Fruit fly (Drosophila melanogaster) whole organism, embryonic: ENCODE data around the gene Pgd.

Experiments used
- BEAF-32 ChIP-seq: fragments of 200-800 bp; sonication (Bioruptor generic); optimal IDR thresholded peaks from 3 replicates; lab custom pipeline; 2017; ENCODE audit warnings: missing biosample characterization, missing genetic modification characterization, mild to moderate bottlenecking, moderate library complexity, missing genetic modification reagents
- Blimp-1 ChIP-seq: fragments of 200-800 bp; sonication (Bioruptor generic); optimal IDR thresholded peaks from 3 replicates; lab custom pipeline; 2018; ENCODE audit warnings: missing biosample characterization, missing genetic modification characterization, mild to moderate bottlenecking, moderate library complexity, missing genetic modification reagents
- BtbVII ChIP-seq: fragments of 200-800 bp; sonication (Bioruptor generic); optimal IDR thresholded peaks from 3 replicates; lab custom pipeline; 2017; ENCODE audit warnings: missing biosample characterization, mild to moderate bottlenecking, missing genetic modification characterization
- CG11504 ChIP-seq: fragments of 200-800 bp; sonication (Bioruptor generic); optimal IDR thresholded peaks from 3 replicates; lab custom pipeline; 2019; ENCODE audit warnings: missing biosample characterization, mild to moderate bottlenecking, missing genetic modification characterization, moderate library complexity
- CG11723 ChIP-seq: fragments of 200-800 bp; sonication (Bioruptor generic); optimal IDR thresholded peaks from 2 replicates; lab custom pipeline; 2017; ENCODE audit warnings: missing biosample characterization, mild to moderate bottlenecking, missing genetic modification characterization
- CG12236 ChIP-seq: fragments of 200-800 bp; sonication (Bioruptor generic); optimal IDR thresholded peaks from 2 replicates; lab custom pipeline; 2016; ENCODE audit warnings: missing biosample characterization, missing genetic modification characterization
- CG12659 ChIP-seq: fragments of 200-800 bp; sonication (Bioruptor generic); optimal IDR thresholded peaks from 3 replicates; lab custom pipeline; 2017; ENCODE audit warnings: mild to moderate bottlenecking, missing biosample characterization, missing genetic modification reagents, missing genetic modification characterization
- CG13894 ChIP-seq: fragments of 200-800 bp; sonication (Bioruptor generic); optimal IDR thresholded peaks from 3 replicates; lab custom pipeline; 2018; ENCODE audit warnings: missing biosample characterization, mild to moderate bottlenecking, missing genetic modification characterization, moderate library complexity
- CG14667 ChIP-seq: fragments of 200-800 bp; sonication (Bioruptor generic); IDR thresholded peaks from 2 replicates; pipeline ENCODE4 v1.3.6; 2022; ENCODE audit warnings: missing biosample characterization, missing genetic modification characterization
- CG16779 ChIP-seq: fragments of 200-800 bp; sonication (Bioruptor generic); IDR thresholded peaks from 2 replicates; pipeline ENCODE4 v1.3.6; 2022; ENCODE audit warnings: missing biosample characterization, missing genetic modification characterization
- CG2202 ChIP-seq: fragments of 200-800 bp; sonication (Bioruptor generic); optimal IDR thresholded peaks from 2 replicates; lab custom pipeline; 2018; ENCODE audit warnings: missing biosample characterization, mild to moderate bottlenecking, missing genetic modification characterization
- CG6175 ChIP-seq: fragments of 200-800 bp; sonication (Bioruptor generic); IDR thresholded peaks from 3 replicates; pipeline ENCODE4 v1.3.6; 2022; ENCODE audit warnings: missing biosample characterization, missing genetic modification characterization
- CG6813 ChIP-seq: fragments of 200-800 bp; sonication (Bioruptor generic); optimal IDR thresholded peaks from 2 replicates; lab custom pipeline; 2017; ENCODE audit warnings: missing biosample characterization, missing genetic modification characterization, mild to moderate bottlenecking, moderate library complexity, missing genetic modification reagents
- CG8478 ChIP-seq: fragments of >200 bp; optimal IDR thresholded peaks from 2 replicates; lab custom pipeline; 2018
- CG8924 ChIP-seq: fragments of 200-800 bp; optimal IDR thresholded peaks from 3 replicates; lab custom pipeline; 2019; ENCODE audit warnings: missing biosample characterization, mild to moderate bottlenecking, missing genetic modification characterization, moderate library complexity
- CG9797 ChIP-seq: fragments of 200-800 bp; sonication (Bioruptor generic); optimal IDR thresholded peaks from 3 replicates; lab custom pipeline; 2018; ENCODE audit warnings: missing biosample characterization, mild to moderate bottlenecking, missing genetic modification characterization
- CG9932 ChIP-seq: fragments of 200-800 bp; sonication (Bioruptor generic); IDR thresholded peaks from 2 replicates; pipeline ENCODE4 v1.3.6; 2022; ENCODE audit warnings: missing biosample characterization, missing genetic modification characterization
- Chrac-16 ChIP-seq: fragments of 200-800 bp; sonication (Bioruptor generic); optimal IDR thresholded peaks from 3 replicates; lab custom pipeline; 2016; ENCODE audit warnings: missing biosample characterization, missing genetic modification characterization
- Dbx ChIP-seq: fragments of 200-800 bp; sonication (Bioruptor generic); IDR thresholded peaks from 3 replicates; pipeline ENCODE4 v1.3.6; 2022; ENCODE audit warnings: missing biosample characterization, missing genetic modification characterization
- Doc3 ChIP-seq: fragments of 200-800 bp; sonication (Bioruptor generic); IDR thresholded peaks from 3 replicates; pipeline ENCODE4 v1.3.6; 2022; ENCODE audit warnings: missing biosample characterization, missing genetic modification characterization; ENCODE audit not compliant: partially characterized antibody
- ERR ChIP-seq: fragments of 200-800 bp; sonication (Bioruptor generic); optimal IDR thresholded peaks from 2 replicates; lab custom pipeline; 2016; ENCODE audit warnings: missing biosample characterization, missing genetic modification characterization
- Jarid2 ChIP-seq: fragments of 200-800 bp; sonication (Bioruptor generic); optimal IDR thresholded peaks from 3 replicates; lab custom pipeline; 2017; ENCODE audit warnings: mild to moderate bottlenecking, missing biosample characterization, missing genetic modification reagents, missing genetic modification characterization
- Lpt ChIP-seq: fragments of >200 bp; optimal IDR thresholded peaks from 2 replicates; lab custom pipeline; 2018; ENCODE audit warnings: missing biosample characterization, missing genetic modification characterization
- NC2β ChIP-seq: fragments of 200-800 bp; sonication (Bioruptor generic); optimal IDR thresholded peaks from 2 replicates; lab custom pipeline; 2016; ENCODE audit warnings: missing biosample characterization, missing genetic modification characterization
- NfI ChIP-seq: fragments of 200-800 bp; sonication (Bioruptor generic); optimal IDR thresholded peaks from 3 replicates; lab custom pipeline; 2018; ENCODE audit warnings: missing biosample characterization, mild to moderate bottlenecking, missing genetic modification characterization, moderate library complexity
- Stat92E ChIP-seq, 3 experiments: fragments of >200 bp in 2 of 3; fragments of 200-800 bp in 1 of 3; sonication (Bioruptor generic) in 1 of 3; optimal IDR thresholded peaks; 2 replicates each; lab custom pipeline; 2017 to 2019; ENCODE audit warnings: missing biosample characterization in 3 of 3, missing genetic modification characterization in 3 of 3, mild to moderate bottlenecking in 1 of 3, moderate library complexity in 1 of 3
- amos ChIP-seq: fragments of 200-800 bp; sonication (Bioruptor generic); IDR thresholded peaks from 2 replicates; pipeline ENCODE4 v1.3.6; 2022; ENCODE audit warnings: missing biosample characterization, missing genetic modification characterization; ENCODE audit not compliant: partially characterized antibody
- ato ChIP-seq: fragments of 200-800 bp; sonication (Bioruptor generic); IDR thresholded peaks from 2 replicates; pipeline ENCODE4 v1.3.6; 2022; ENCODE audit warnings: missing biosample characterization, missing genetic modification characterization; ENCODE audit not compliant: partially characterized antibody
- bigmax ChIP-seq: fragments of 200-800 bp; sonication (Bioruptor generic); optimal IDR thresholded peaks from 2 replicates; lab custom pipeline; 2018; ENCODE audit warnings: missing biosample characterization, mild to moderate bottlenecking, missing genetic modification characterization
- cad ChIP-seq: fragments of >200 bp; optimal IDR thresholded peaks from 2 replicates; lab custom pipeline; 2017; ENCODE audit warnings: missing biosample characterization, missing genetic modification characterization
- cwo ChIP-seq: fragments of 200-800 bp; sonication (Bioruptor generic); optimal IDR thresholded peaks from 3 replicates; lab custom pipeline; 2017; ENCODE audit warnings: missing biosample characterization, missing genetic modification characterization, mild to moderate bottlenecking, moderate library complexity, missing genetic modification reagents
- grn ChIP-seq: fragments of 200-800 bp; sonication (Bioruptor generic); optimal IDR thresholded peaks from 3 replicates; lab custom pipeline; 2017; ENCODE audit warnings: missing biosample characterization, missing genetic modification characterization
- ham ChIP-seq: fragments of 200-800 bp; sonication (Bioruptor generic); IDR thresholded peaks from 2 replicates; pipeline ENCODE4 v1.3.6; 2022; ENCODE audit warnings: missing biosample characterization, missing genetic modification characterization
- kay ChIP-seq: fragments of 200-800 bp; sonication (Bioruptor generic); optimal IDR thresholded peaks from 2 replicates; lab custom pipeline; 2016; ENCODE audit warnings: missing biosample characterization, missing genetic modification characterization
- klu ChIP-seq: fragments of 200-800 bp; sonication (Bioruptor generic); IDR thresholded peaks from 2 replicates; pipeline ENCODE4 v1.3.6; 2022; ENCODE audit warnings: missing biosample characterization, missing genetic modification characterization
- mam ChIP-seq: fragments of 200-800 bp; sonication (Bioruptor generic); optimal IDR thresholded peaks from 3 replicates; lab custom pipeline; 2016; ENCODE audit warnings: missing biosample characterization, missing genetic modification characterization
- mirr ChIP-seq: fragments of 200-800 bp; sonication (Bioruptor generic); optimal IDR thresholded peaks from 3 replicates; lab custom pipeline; 2018; ENCODE audit warnings: missing biosample characterization, mild to moderate bottlenecking, missing genetic modification characterization
- nerfin-1 ChIP-seq: fragments of 200-800 bp; sonication (Bioruptor generic); optimal IDR thresholded peaks from 3 replicates; lab custom pipeline; 2019; ENCODE audit warnings: missing biosample characterization, mild to moderate bottlenecking, missing genetic modification characterization, moderate library complexity
- odd ChIP-seq: fragments of 200-800 bp; sonication (Bioruptor generic); optimal IDR thresholded peaks from 2 replicates; lab custom pipeline; 2017; ENCODE audit warnings: missing biosample characterization, mild to moderate bottlenecking, missing genetic modification characterization
- peb ChIP-seq: fragments of 200-800 bp; sonication (Bioruptor generic); IDR thresholded peaks from 2 replicates; pipeline ENCODE4 v1.3.6; 2022; ENCODE audit warnings: missing biosample characterization, missing genetic modification characterization
- ranshi ChIP-seq: fragments of 200-800 bp; sonication (Bioruptor generic); IDR thresholded peaks from 2 replicates; pipeline ENCODE4 v1.3.6; 2022; ENCODE audit warnings: missing biosample characterization, missing genetic modification characterization
- ro ChIP-seq: fragments of 200-800 bp; sonication (Bioruptor generic); IDR thresholded peaks from 2 replicates; pipeline ENCODE4 v1.3.6; 2022; ENCODE audit warnings: missing biosample characterization, missing genetic modification characterization
- run ChIP-seq: fragments of 200-800 bp; sonication (Bioruptor generic); optimal IDR thresholded peaks from 3 replicates; lab custom pipeline; 2018; ENCODE audit warnings: missing biosample characterization, mild to moderate bottlenecking, missing genetic modification characterization
- sna ChIP-seq: fragments of 200-800 bp; sonication (Bioruptor generic); IDR thresholded peaks from 2 replicates; pipeline ENCODE4 v1.3.6; 2022; ENCODE audit warnings: missing biosample characterization, missing genetic modification characterization; ENCODE audit not compliant: partially characterized antibody
- so ChIP-seq: fragments of 200-800 bp; sonication (Bioruptor generic); IDR thresholded peaks from 3 replicates; pipeline ENCODE4 v1.3.6; 2022; ENCODE audit warnings: missing biosample characterization, missing genetic modification characterization
- tgo ChIP-seq: fragments of 200-800 bp; sonication (Bioruptor generic); IDR thresholded peaks from 3 replicates; pipeline ENCODE4 v1.3.6; 2022; ENCODE audit warnings: missing biosample characterization, missing genetic modification characterization
- vfl ChIP-seq: fragments of 200-800 bp; sonication (Bioruptor generic); optimal IDR thresholded peaks from 2 replicates; lab custom pipeline; 2016; ENCODE audit warnings: missing biosample characterization, missing genetic modification characterization

Pgd gene

DNA sequence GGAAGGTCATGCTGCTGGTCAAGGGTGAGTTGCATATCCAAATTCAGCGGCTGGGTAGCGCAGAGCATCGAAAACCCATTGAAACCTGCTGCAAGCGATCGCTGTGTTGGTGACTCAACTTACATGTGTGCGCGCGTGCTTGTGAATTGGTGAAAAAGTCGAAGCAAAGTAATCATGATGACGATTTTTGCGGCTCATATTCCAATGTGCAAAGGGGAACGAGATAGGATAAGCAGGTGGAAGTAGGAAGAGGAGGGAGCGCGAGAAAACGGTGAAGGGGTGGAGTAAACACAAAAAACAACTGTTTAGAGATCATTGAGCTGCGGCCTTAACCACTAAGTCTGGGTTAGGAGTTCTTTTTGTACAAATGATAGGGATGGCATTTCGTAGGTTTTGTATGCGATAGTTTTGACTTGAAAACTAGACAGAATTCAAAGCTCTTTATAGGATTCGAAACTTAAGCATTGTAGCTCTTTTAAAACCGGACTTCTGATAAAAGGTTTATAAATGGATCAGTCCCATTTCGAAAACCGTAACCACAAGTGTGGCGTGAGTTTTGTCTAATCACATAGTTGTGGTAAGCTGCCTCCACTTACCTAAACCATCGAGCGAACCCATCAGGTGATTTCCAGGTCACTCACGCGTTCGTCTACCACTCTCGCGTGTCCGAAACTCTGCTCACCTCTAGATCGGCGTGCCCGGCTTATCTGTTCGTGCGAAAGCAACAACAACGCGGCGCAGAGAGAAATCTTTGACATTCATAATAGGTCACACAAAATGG lies 944 bp downstream of the Pgd start (continued):
- TF ChIP-seq ham (GFP tag; lab: Robert Waterston, UW) (no peak), kay (GFP tag; lab: Kevin White, UChicago) (no peak), bigmax (GFP tag; lab: Kevin White, UChicago) (no peak), CG6813 (GFP tag; lab: Kevin White, UChicago) (no peak), CG16779 (GFP tag; lab: Robert Waterston, UW) (no peak), amos (GFP tag; lab: Robert Waterston, UW) (peak; percentile 68), so (GFP tag; lab: Robert Waterston, UW) (no peak), ranshi (GFP tag; lab: Robert Waterston, UW) (no peak), CG8924 (tag; lab: Kevin White, UChicago) (peak; percentile 40), CG12659 (GFP tag; lab: Kevin White, UChicago) (peak; percentile 21), CG2202 (no peak), mirr (GFP tag; lab: Kevin White, UChicago) (peak; percentile 23), cad (GFP tag; lab: Kevin White, UChicago) (no peak), CG6175 (GFP tag; lab: Robert Waterston, UW) (no peak), CG9797 (GFP tag; lab: Kevin White, UChicago) (no peak), ERR (GFP tag; lab: Kevin White, UChicago) (peak; percentile 47), NfI (GFP tag; lab: Kevin White, UChicago) (peak; percentile 23), tgo (GFP tag; lab: Robert Waterston, UW) (no peak; the same call in 2 of the 3 replicates), Blimp-1 (GFP tag; lab: Kevin White, UChicago) (no peak), Jarid2 (GFP tag; lab: Kevin White, UChicago) (no peak), odd (GFP tag; lab: Kevin White, UChicago) (no peak), sna (GFP tag; lab: Robert Waterston, UW) (peak; percentile 75), NC2β (GFP tag; lab: Kevin White, UChicago) (no peak), ato (GFP tag; lab: Robert Waterston, UW) (no peak), BEAF-32 (peak; percentile 83), Dbx (GFP tag; lab: Robert Waterston, UW) (0 out of 3 replicates have a peak, but pooled peaks have one; percentile 36), CG13894 (tag; lab: Kevin White, UChicago) (peak; percentile 42), ro (GFP tag; lab: Robert Waterston, UW) (no peak), BtbVII (no peak), peb (GFP tag; lab: Robert Waterston, UW) (no peak), CG14667 (GFP tag; lab: Robert Waterston, UW) (0 out of 2 replicates have a peak, but pooled peaks have one; percentile 5), grn (GFP tag; lab: Kevin White, UChicago) (peak; percentile 7), cwo (peak; percentile 12), Lpt (no peak), CG12236 (GFP tag; lab: Kevin White, UChicago) (no peak), Chrac-16 (GFP tag; lab: Kevin White, UChicago) (no peak), klu (GFP tag; lab: Robert Waterston, UW) (no peak), run (tag; lab: Kevin White, UChicago) (no peak), CG11504 (tag; lab: Kevin White, UChicago) (peak; percentile 47), nerfin-1 (peak; percentile 23), Doc3 (GFP tag; lab: Robert Waterston, UW) (peak; percentile 78), vfl (GFP tag; lab: Kevin White, UChicago) (no peak), CG9932 (GFP tag; lab: Robert Waterston, UW) (peak; percentile 63; the same call in 1 of the 2 replicates), CG11723 (GFP tag; lab: Kevin White, UChicago) (peak; percentile 25), Stat92E (GFP tag; optimal IDR thresholded peaks at IDR 0.05; lab: Kevin White, UChicago) (peak in 1 of 3 experiments; percentile 3), CG8478 (no peak), mam (GFP tag; lab: Kevin White, UChicago) (peak; percentile 31)
- TF ChIP-seq, all 482 proteins: peak for 207
